Worm (Caenorhabditis elegans) whole organism, early embryonic: ENCODE results near the gene fbxb-33.

ENCODE experiments used
- F13C5.2 ChIP-seq: sonication (generic microtip); optimal IDR thresholded peaks from 2 replicates; lab custom pipeline; 2017; ENCODE audit warnings: mild to moderate bottlenecking, missing genetic modification characterization, inconsistent platforms, missing compliant biosample characterization
- ama-1 ChIP-seq: fragments of 150-350 bp; optimal IDR thresholded peaks from 2 replicates; lab custom pipeline; 2014
- ets-7 ChIP-seq: sonication (generic microtip); optimal IDR thresholded peaks from 2 replicates; lab custom pipeline; 2016; ENCODE audit warnings: missing genotype, missing genetic modification characterization, missing compliant biosample characterization
- flt-1 ChIP-seq: fragments of 200-800 bp; sonication (Bioruptor generic); IDR thresholded peaks from 2 replicates; pipeline ENCODE4 v1.3.6; 2022; ENCODE audit warnings: missing genetic modification characterization, missing compliant biosample characterization
- scrt-1 ChIP-seq: fragments of 200-800 bp; sonication (Bioruptor generic); IDR thresholded peaks from 2 replicates; pipeline ENCODE4 v1.3.6; 2022; ENCODE audit warnings: missing genetic modification characterization, missing compliant biosample characterization
- tbx-37 ChIP-seq: fragments of 200-800 bp; sonication (Bioruptor generic); conservative IDR thresholded peaks from 2 replicates; pipeline ENCODE4 v1.3.6; 2022; ENCODE audit warnings: missing genetic modification reagents, missing genetic modification characterization, missing compliant biosample characterization

- no peak for TF ChIP-seq ama-1 (lab: Kevin White, UChicago)
- TF ChIP-seq tbx-37 = no peak
- no peak for TF ChIP-seq F13C5.2 (tag; lab: Kevin White, UChicago)
- no peak for TF ChIP-seq flt-1 (GFP tag; lab: Robert Waterston, UW)
- TF ChIP-seq scrt-1 (GFP tag; lab: Robert Waterston, UW) = no peak
- no peak for TF ChIP-seq ets-7 (tag; lab: Kevin White, UChicago)
These were observed 42.6 kb upstream of the fbxb-33 start for ce11 chrII:3604578-3604977.
